Fruit fly (Drosophila melanogaster): ENCODE results near the gene Nlp.
A peak's percentile ranks its signal among the peaks of the same experiment; 100 is the strongest.

Gene Nlp

DNA sequence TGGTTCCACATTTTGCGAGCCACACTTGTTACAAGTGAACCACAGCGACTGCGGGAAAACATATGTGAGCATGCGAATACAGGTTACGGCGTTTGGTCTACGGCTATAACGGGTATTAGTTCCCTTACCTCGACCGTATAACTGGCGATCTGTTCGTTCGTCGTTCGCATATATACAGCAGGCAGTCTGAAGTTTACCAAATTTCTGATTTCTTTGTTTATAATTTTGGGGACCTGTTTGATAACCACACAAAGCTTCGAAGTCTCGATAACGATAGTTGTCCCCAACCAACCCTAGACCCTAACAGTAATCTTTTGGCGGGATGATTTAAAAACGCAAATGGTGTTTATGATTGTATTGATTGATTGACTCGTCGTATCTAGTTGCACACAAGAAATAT, 11.5 kb upstream of the Nlp start, which contains the start of gene Acph-1 (continued):
- TF ChIP-seq CG6683 (GFP tag; optimal IDR thresholded peaks at IDR 0.05), result no peak
- peak; percentile 18 for TF ChIP-seq YL-1 (GFP tag; optimal IDR thresholded peaks at IDR 0.05)
- no peak for TF ChIP-seq CG13775 (GFP tag; optimal IDR thresholded peaks at IDR 0.05)
- no peak for TF ChIP-seq Hsf (GFP tag; optimal IDR thresholded peaks at IDR 0.05)

dm6 chr3R:29995035-29995434, 9.6 kb upstream of the Nlp start, which contains the start of the genes CG7903 and Sas-6:
CG7903 (minus strand) TSS chr3R:29995231.
Sas-6 (plus strand) TSS chr3R:29995357.
- peak; percentile 67 for TF ChIP-seq gfzf (GFP tag; optimal IDR thresholded peaks at IDR 0.05)
- peak; percentile 56; the same call in 1 of the 2 replicates for TF ChIP-seq nerfin-2 (GFP tag; IDR thresholded peaks at IDR 0.05; ENCODE audit: partially characterized antibody)
- TF ChIP-seq Awh (GFP tag; IDR thresholded peaks at IDR 0.05), result no peak
- TF ChIP-seq Trl (optimal IDR thresholded peaks at IDR 0.05), result no peak
- TF ChIP-seq Trl (GFP tag; optimal IDR thresholded peaks at IDR 0.05), result peak; percentile 9
- TF ChIP-seq Dp (GFP tag; optimal IDR thresholded peaks at IDR 0.05), result peak; percentile 67
- no peak for TF ChIP-seq CG8089 (GFP tag; optimal IDR thresholded peaks at IDR 0.05)
- no peak for TF ChIP-seq wdn (GFP tag; IDR thresholded peaks at IDR 0.05)
- TF ChIP-seq Doc3 (GFP tag; IDR thresholded peaks at IDR 0.05; ENCODE audit: partially characterized antibody), result peak; percentile 60; the same call in 2 of the 3 replicates
- TF ChIP-seq row (GFP tag; IDR thresholded peaks at IDR 0.05), result peak; percentile 32; the same call in 1 of the 3 replicates
- TF ChIP-seq CG13287 (GFP tag; IDR thresholded peaks at IDR 0.05; ENCODE audit: partially characterized antibody), result peak; percentile 82
- TF ChIP-seq CG12299 (tag; optimal IDR thresholded peaks at IDR 0.05), result no peak
- TF ChIP-seq Myb (GFP tag; optimal IDR thresholded peaks at IDR 0.05), result peak; percentile 62
- no peak for TF ChIP-seq dmrt11E (tag; optimal IDR thresholded peaks at IDR 0.05)
- TF ChIP-seq unc-4 (GFP tag; IDR thresholded peaks at IDR 0.05; ENCODE audit: partially characterized antibody), result peak; percentile 77
- peak; percentile 73 for TF ChIP-seq BEAF-32 (GFP tag; optimal IDR thresholded peaks at IDR 0.05)
- TF ChIP-seq Dref (GFP tag; IDR thresholded peaks at IDR 0.05), result peak; percentile 89
- TF ChIP-seq phol (tag; optimal IDR thresholded peaks at IDR 0.05), result peak; percentile 63
- peak; percentile 94 for TF ChIP-seq MBD-R2 (GFP tag; IDR thresholded peaks at IDR 0.05)
- TF ChIP-seq hbn (GFP tag; IDR thresholded peaks at IDR 0.05; ENCODE audit: partially characterized antibody), result peak; percentile 72
- TF ChIP-seq CG8924 (tag; optimal IDR thresholded peaks at IDR 0.05), result peak; percentile 4
- TF ChIP-seq bbx (GFP tag; IDR thresholded peaks at IDR 0.05; ENCODE audit: partially characterized antibody), result peak; percentile 77
- peak; percentile 72 for TF ChIP-seq HLH4C (GFP tag; IDR thresholded peaks at IDR 0.05; ENCODE audit: partially characterized antibody)
- peak; percentile 77 for TF ChIP-seq CG42726 (GFP tag; IDR thresholded peaks at IDR 0.05; ENCODE audit: partially characterized antibody)
- TF ChIP-seq YL-1 (GFP tag; optimal IDR thresholded peaks at IDR 0.05), result peak; percentile 42
- peak; percentile 79 for TF ChIP-seq E2f2 (GFP tag; IDR thresholded peaks at IDR 0.05)
- TF ChIP-seq sob (GFP tag; IDR thresholded peaks at IDR 0.05), result 0 out of 2 replicates have a peak, but pooled peaks have one; percentile 26
- TF ChIP-seq vnd (GFP tag; IDR thresholded peaks at IDR 0.05; ENCODE audit: partially characterized antibody), result peak; percentile 63
- peak; percentile 22; the same call in 1 of the 2 replicates for TF ChIP-seq CG2129 (GFP tag; IDR thresholded peaks at IDR 0.05; ENCODE audit: partially characterized antibody)
- peak; percentile 67 for TF ChIP-seq knrl (GFP tag; IDR thresholded peaks at IDR 0.05; ENCODE audit: partially characterized antibody)
- peak; percentile 75 for TF ChIP-seq Scr (GFP tag; IDR thresholded peaks at IDR 0.05; ENCODE audit: partially characterized antibody)
- peak; percentile 69 for TF ChIP-seq CG16813 (GFP tag; IDR thresholded peaks at IDR 0.05; ENCODE audit: partially characterized antibody)
- TF ChIP-seq CG1603 (tag; optimal IDR thresholded peaks at IDR 0.05), result peak; percentile 31
- peak; percentile 43; the same call in 1 of the 2 replicates for TF ChIP-seq tna (GFP tag; IDR thresholded peaks at IDR 0.05; ENCODE audit: partially characterized antibody)
- peak; percentile 92 for TF ChIP-seq CG2116 (GFP tag; optimal IDR thresholded peaks at IDR 0.05)
- TF ChIP-seq sna (GFP tag; IDR thresholded peaks at IDR 0.05; ENCODE audit: partially characterized antibody), result peak; percentile 60
- TF ChIP-seq Ada2b (GFP tag; IDR thresholded peaks at IDR 0.05), result no peak
- TF ChIP-seq CG10267 (tag; optimal IDR thresholded peaks at IDR 0.05), result peak; percentile 2
- peak; percentile 2 for TF ChIP-seq CG30403 (GFP tag; optimal IDR thresholded peaks at IDR 0.05)
- 0 out of 3 replicates have a peak, but pooled peaks have one; percentile 40 for TF ChIP-seq CG34422 (GFP tag; IDR thresholded peaks at IDR 0.05)
- TF ChIP-seq hb (GFP tag; IDR thresholded peaks at IDR 0.05; ENCODE audit: partially characterized antibody), result peak; percentile 70; the same call in 1 of the 3 replicates
- no peak for TF ChIP-seq ems (GFP tag; optimal IDR thresholded peaks at IDR 0.05)
- TF ChIP-seq Kr (GFP tag; optimal IDR thresholded peaks at IDR 0.05), result no peak

Data from whole organism, embryonic.